Worm (Caenorhabditis elegans): Measurements from ENCODE around the gene thoc-2.

ce11 chrIII:6344737-6345136 lies 23.1 kb upstream of the thoc-2 start:
- TF ChIP-seq ztf-11 (tag; optimal IDR thresholded peaks at IDR 0.05): no peak
- TF ChIP-seq tbx-8 (GFP tag; optimal IDR thresholded peaks at IDR 0.05): no peak
- TF ChIP-seq unc-39 (tag; optimal IDR thresholded peaks at IDR 0.05): no peak
- no peak for TF ChIP-seq lin-32 (GFP tag; optimal IDR thresholded peaks at IDR 0.05)
- peak; percentile 81 for TF ChIP-seq nhr-237 (tag; optimal IDR thresholded peaks at IDR 0.05)
- no peak for TF ChIP-seq nhr-28 (tag; optimal IDR thresholded peaks at IDR 0.05)
- no peak for TF ChIP-seq M03D4.4 (tag; optimal IDR thresholded peaks at IDR 0.05)
- no peak for TF ChIP-seq elt-1 (tag; optimal IDR thresholded peaks at IDR 0.05; ENCODE audit: borderline replicate concordance, insufficient read depth)
- peak; percentile 52 for TF ChIP-seq drap-1 (GFP tag; optimal IDR thresholded peaks at IDR 0.05)
- no peak for TF ChIP-seq nhr-12 (tag; optimal IDR thresholded peaks at IDR 0.05)
- TF ChIP-seq nhr-76 (tag; optimal IDR thresholded peaks at IDR 0.05): no peak
- TF ChIP-seq sptf-1 (tag; optimal IDR thresholded peaks at IDR 0.05): peak; percentile 61
- no peak for TF ChIP-seq blmp-1 (tag; optimal IDR thresholded peaks at IDR 0.05)
